Worm (Caenorhabditis elegans): Measurements from ENCODE around the gene T24B8.3.

ce11 chrII:9014188-9014587, 46.7 kb downstream of the T24B8.3 start:
- no peak for TF ChIP-seq nhr-28 (tag; optimal IDR thresholded peaks at IDR 0.05)
- TF ChIP-seq unc-62 (GFP tag; optimal IDR thresholded peaks at IDR 0.05) = no peak
- no peak for TF ChIP-seq fkh-10 (GFP tag; optimal IDR thresholded peaks at IDR 0.05)

Measured in whole organism, L3 larva.